Worm (Caenorhabditis elegans): ENCODE data around the gene C10A4.7.

Gene C10A4.7

ce11 chrX:7424813-7425212 lies 9.5 kb upstream of the C10A4.7 start, which contains the start of gene mnm-2:
TSS of gene mnm-2 (minus strand) at chrX:7424913.
- TF ChIP-seq elt-3 (tag; optimal IDR thresholded peaks at IDR 0.05): no peak
- TF ChIP-seq nhr-28 (tag; optimal IDR thresholded peaks at IDR 0.05): no peak
- TF ChIP-seq sptf-1 (tag; optimal IDR thresholded peaks at IDR 0.05): no peak
- TF ChIP-seq mep-1 (tag; optimal IDR thresholded peaks at IDR 0.05): no peak
- TF ChIP-seq lsy-2 (tag; optimal IDR thresholded peaks at IDR 0.05): no peak
- no peak for TF ChIP-seq hlh-1 (tag; optimal IDR thresholded peaks at IDR 0.05)
- no peak for TF ChIP-seq mab-5 (tag; optimal IDR thresholded peaks at IDR 0.05)
- no peak for TF ChIP-seq elt-1 (tag; optimal IDR thresholded peaks at IDR 0.05; ENCODE audit: borderline replicate concordance, insufficient read depth)
- no peak for TF ChIP-seq unc-120 (tag; optimal IDR thresholded peaks at IDR 0.05; ENCODE audit: poor library complexity, severe bottlenecking)
- TF ChIP-seq nhr-12 (tag; optimal IDR thresholded peaks at IDR 0.05): no peak
- TF ChIP-seq nhr-2 (tag; optimal IDR thresholded peaks at IDR 0.05): no peak
- TF ChIP-seq bed-3 (GFP tag; optimal IDR thresholded peaks at IDR 0.05): no peak
- TF ChIP-seq lin-13 (tag; optimal IDR thresholded peaks at IDR 0.05): no peak

DNA sequence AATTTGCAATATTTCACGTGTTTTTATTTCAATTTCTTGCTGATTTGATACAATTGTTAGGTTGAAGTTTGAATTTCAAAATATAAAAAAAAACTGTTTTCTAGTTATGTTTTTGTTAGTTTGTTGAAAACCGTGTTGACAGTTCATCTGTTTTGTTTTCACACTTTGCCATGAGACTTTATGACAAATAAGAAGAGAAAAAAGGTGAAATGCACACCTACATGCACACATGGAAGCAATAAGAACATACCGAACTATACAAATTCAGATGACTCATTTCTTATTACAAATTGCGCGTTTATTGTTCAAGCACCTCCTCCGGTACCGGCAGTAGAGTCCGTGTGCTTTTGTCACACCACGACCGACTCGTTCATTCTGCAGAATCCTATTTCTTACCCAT lies 5.3 kb upstream of the C10A4.7 start, which contains the start of gene C10A4.9:
Gene C10A4.9 (plus strand): TSS at position 301 of the 400 bp plus-strand sequence.
- TF ChIP-seq ztf-11 (tag; optimal IDR thresholded peaks at IDR 0.05) (no peak), ceh-43 (GFP tag; optimal IDR thresholded peaks at IDR 0.05) (no peak), nhr-28 (tag; optimal IDR thresholded peaks at IDR 0.05) (no peak), ham-2 (GFP tag; optimal IDR thresholded peaks at IDR 0.05) (no peak), zip-8 (tag; optimal IDR thresholded peaks at IDR 0.05) (no peak), lsy-2 (tag; optimal IDR thresholded peaks at IDR 0.05) (no peak), unc-39 (tag; optimal IDR thresholded peaks at IDR 0.05) (no peak), elt-3 (tag; optimal IDR thresholded peaks at IDR 0.05) (no peak), bed-3 (GFP tag; optimal IDR thresholded peaks at IDR 0.05) (no peak), drap-1 (GFP tag; optimal IDR thresholded peaks at IDR 0.05) (no peak), snpc-4 (tag; optimal IDR thresholded peaks at IDR 0.05) (no peak), nhr-2 (tag; optimal IDR thresholded peaks at IDR 0.05) (no peak), ces-1 (GFP tag; optimal IDR thresholded peaks at IDR 0.05) (no peak), hlh-1 (tag; optimal IDR thresholded peaks at IDR 0.05) (no peak), sem-2 (GFP tag; optimal IDR thresholded peaks at IDR 0.05) (no peak), nhr-76 (tag; optimal IDR thresholded peaks at IDR 0.05) (no peak)

- no peak for TF ChIP-seq elt-1 (tag; optimal IDR thresholded peaks at IDR 0.05; ENCODE audit: borderline replicate concordance, insufficient read depth)
- TF ChIP-seq blmp-1 (tag; optimal IDR thresholded peaks at IDR 0.05): no peak
- no peak for TF ChIP-seq snpc-4 (tag; optimal IDR thresholded peaks at IDR 0.05)
- no peak for TF ChIP-seq ztf-11 (tag; optimal IDR thresholded peaks at IDR 0.05)
- no peak for TF ChIP-seq elt-3 (tag; optimal IDR thresholded peaks at IDR 0.05)
- no peak for TF ChIP-seq drap-1 (GFP tag; optimal IDR thresholded peaks at IDR 0.05)
- no peak for TF ChIP-seq flh-1 (GFP tag; optimal IDR thresholded peaks at IDR 0.05)
- no peak for TF ChIP-seq sptf-1 (tag; optimal IDR thresholded peaks at IDR 0.05)
Measured at ce11 chrX:7416082-7416481, 762 bp upstream of the C10A4.7 start, which contains the start of gene C10A4.1. TSS of gene C10A4.1 (plus strand) at chrX:7416382.

DNA sequence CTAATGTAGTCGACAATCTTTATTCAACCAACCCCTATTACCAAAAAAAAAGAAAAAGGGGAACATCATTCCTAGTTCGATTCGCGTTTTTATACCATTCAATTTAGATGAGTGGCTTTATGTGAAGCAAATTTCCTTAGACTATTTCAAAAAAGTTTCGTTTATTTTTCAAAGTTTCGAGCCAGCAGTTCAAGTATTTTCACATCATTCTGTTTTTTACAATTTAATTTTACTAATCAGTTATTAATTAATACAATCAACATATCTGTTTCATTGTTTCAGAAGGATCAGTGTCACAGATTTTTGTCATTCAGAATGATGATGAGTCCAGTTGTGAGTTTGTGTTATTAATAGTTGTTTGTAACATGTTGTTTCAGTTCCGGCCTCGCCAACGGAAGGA lies 5.4 kb downstream of the C10A4.7 start, which contains the start of gene C10A4.2:
Gene C10A4.2 (plus strand): TSS at position 301 of the 400 bp plus-strand sequence.
- TF ChIP-seq cnd-1 (tag; optimal IDR thresholded peaks at IDR 0.05) (no peak), zip-8 (tag; optimal IDR thresholded peaks at IDR 0.05) (no peak)

ce11 chrX:7409030-7409429 lies 6.3 kb downstream of the C10A4.7 start:
- TF ChIP-seq nhr-237 (tag; optimal IDR thresholded peaks at IDR 0.05) (no peak), ceh-83 (GFP tag; optimal IDR thresholded peaks at IDR 0.05) (no peak), lin-32 (GFP tag; optimal IDR thresholded peaks at IDR 0.05) (no peak), ceh-39 (tag; optimal IDR thresholded peaks at IDR 0.05) (no peak), mls-2 (tag; optimal IDR thresholded peaks at IDR 0.05) (no peak)

DNA sequence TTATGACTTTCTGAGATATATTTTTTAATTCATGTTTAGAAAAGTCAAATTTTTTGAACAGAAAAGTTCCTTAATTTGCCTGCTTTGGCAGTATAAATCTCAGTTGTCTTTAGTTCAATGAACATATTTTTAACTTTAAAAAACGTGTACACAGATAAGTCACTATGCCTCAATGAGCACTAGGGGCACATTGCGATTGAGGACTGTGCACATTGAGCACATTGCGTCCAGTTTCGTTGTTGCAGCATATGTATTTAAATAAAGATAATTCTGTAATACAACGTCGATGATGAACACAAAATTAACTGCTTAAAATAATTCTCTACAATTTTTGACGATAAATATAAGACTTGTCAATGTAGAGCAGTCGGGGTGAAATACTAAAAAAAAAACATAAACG lies 7.6 kb downstream of the C10A4.7 start:
- no peak for TF ChIP-seq unc-120 (tag; optimal IDR thresholded peaks at IDR 0.05; ENCODE audit: poor library complexity, severe bottlenecking)
- TF ChIP-seq nhr-28 (tag; optimal IDR thresholded peaks at IDR 0.05): no peak
- TF ChIP-seq ceh-83 (GFP tag; optimal IDR thresholded peaks at IDR 0.05): no peak
- TF ChIP-seq bed-3 (GFP tag; optimal IDR thresholded peaks at IDR 0.05): no peak
- no peak for TF ChIP-seq nhr-76 (tag; optimal IDR thresholded peaks at IDR 0.05)
- TF ChIP-seq nhr-237 (tag; optimal IDR thresholded peaks at IDR 0.05): no peak
- TF ChIP-seq ceh-39 (tag; optimal IDR thresholded peaks at IDR 0.05): no peak
- no peak for TF ChIP-seq hlh-1 (tag; optimal IDR thresholded peaks at IDR 0.05)
- TF ChIP-seq ceh-43 (GFP tag; optimal IDR thresholded peaks at IDR 0.05): no peak

Measured in whole organism, mixed stage, embryonic.